Fruit fly (Drosophila melanogaster) whole organism, embryonic: Measurements from ENCODE around the gene Best3.
A peak's percentile ranks its signal among the peaks of the same experiment; 100 is the strongest.

ENCODE experiments used
- Atf3 ChIP-seq: fragments of 200-800 bp; sonication (Bioruptor generic); optimal IDR thresholded peaks from 3 replicates; lab custom pipeline; 2016; ENCODE audit warnings: missing biosample characterization, missing genetic modification characterization
- Bgb ChIP-seq: fragments of 200-800 bp; sonication (Bioruptor generic); IDR thresholded peaks from 2 replicates; pipeline ENCODE4 v1.3.6; 2022; ENCODE audit warnings: missing biosample characterization, missing genetic modification characterization; ENCODE audit not compliant: partially characterized antibody
- Blimp-1 ChIP-seq: fragments of 200-800 bp; sonication (Bioruptor generic); optimal IDR thresholded peaks from 3 replicates; lab custom pipeline; 2018; ENCODE audit warnings: missing biosample characterization, missing genetic modification characterization, mild to moderate bottlenecking, moderate library complexity, missing genetic modification reagents
- CG10543 ChIP-seq: fragments of 200-800 bp; sonication (Bioruptor generic); optimal IDR thresholded peaks from 3 replicates; lab custom pipeline; 2017; ENCODE audit warnings: missing biosample characterization, mild to moderate bottlenecking, missing genetic modification characterization, moderate library complexity
- CG10979 ChIP-seq: fragments of 200-800 bp; sonication (Bioruptor generic); optimal IDR thresholded peaks from 2 replicates; lab custom pipeline; 2018; ENCODE audit warnings: missing biosample characterization, mild to moderate bottlenecking, missing genetic modification characterization, moderate library complexity
- CG11085 ChIP-seq: fragments of 200-800 bp; sonication (Bioruptor generic); IDR thresholded peaks from 2 replicates; pipeline ENCODE4 v1.3.6; 2022; ENCODE audit warnings: missing biosample characterization, missing genetic modification characterization
- CG11456 ChIP-seq: fragments of 200-800 bp; sonication (Bioruptor generic); IDR thresholded peaks from 3 replicates; pipeline ENCODE4 v1.3.6; 2022; ENCODE audit warnings: missing biosample characterization, missing genetic modification characterization
- CG12299 ChIP-seq: fragments of 200-800 bp; sonication (Bioruptor generic); optimal IDR thresholded peaks from 2 replicates; lab custom pipeline; 2018; ENCODE audit warnings: missing biosample characterization, mild to moderate bottlenecking, missing genetic modification characterization
- CG12391 ChIP-seq: fragments of 200-800 bp; sonication (Bioruptor generic); optimal IDR thresholded peaks from 3 replicates; lab custom pipeline; 2018; ENCODE audit warnings: missing biosample characterization, mild to moderate bottlenecking, missing genetic modification characterization, moderate library complexity
- CG12769 ChIP-seq: fragments of 200-800 bp; sonication (Bioruptor generic); optimal IDR thresholded peaks from 2 replicates; lab custom pipeline; 2019; ENCODE audit warnings: missing biosample characterization, mild to moderate bottlenecking, missing genetic modification characterization, moderate library complexity
- CG13287 ChIP-seq: fragments of 200-800 bp; sonication (Bioruptor generic); IDR thresholded peaks from 2 replicates; pipeline ENCODE4 v1.3.6; 2022; ENCODE audit warnings: missing biosample characterization, missing genetic modification characterization; ENCODE audit not compliant: partially characterized antibody
- CG1602 ChIP-seq: fragments of 200-800 bp; sonication (Bioruptor generic); optimal IDR thresholded peaks from 3 replicates; lab custom pipeline; 2016; ENCODE audit warnings: missing biosample characterization, missing genetic modification characterization
- CG17328 ChIP-seq: fragments of 200-800 bp; sonication (Bioruptor generic); IDR thresholded peaks from 2 replicates; pipeline ENCODE4 v1.3.6; 2022; ENCODE audit warnings: missing biosample characterization, missing genetic modification characterization
- CG30403 ChIP-seq: fragments of 200-800 bp; sonication (Bioruptor generic); optimal IDR thresholded peaks from 3 replicates; lab custom pipeline; 2016; ENCODE audit warnings: missing biosample characterization, missing genetic modification characterization
- CG30431 ChIP-seq: fragments of 200-800 bp; sonication (Bioruptor generic); optimal IDR thresholded peaks from 2 replicates; lab custom pipeline; 2017; ENCODE audit warnings: missing biosample characterization, missing genetic modification characterization
- CG34376 ChIP-seq: fragments of 200-800 bp; sonication (Bioruptor generic); optimal IDR thresholded peaks from 2 replicates; lab custom pipeline; 2018; ENCODE audit warnings: missing biosample characterization, mild to moderate bottlenecking, missing genetic modification characterization
- CG4282 ChIP-seq: fragments of 200-800 bp; sonication (Bioruptor generic); optimal IDR thresholded peaks from 2 replicates; lab custom pipeline; 2016; ENCODE audit warnings: missing biosample characterization, missing genetic modification characterization
- CG4730 ChIP-seq: fragments of 200-800 bp; sonication (Bioruptor generic); IDR thresholded peaks from 2 replicates; pipeline ENCODE4 v1.3.6; 2022; ENCODE audit warnings: missing biosample characterization, missing genetic modification characterization
- CG6791 ChIP-seq: fragments of 200-800 bp; sonication (Bioruptor generic); IDR thresholded peaks from 3 replicates; pipeline ENCODE4 v1.3.6; 2022; ENCODE audit warnings: missing biosample characterization, missing genetic modification characterization; ENCODE audit not compliant: partially characterized antibody
- CG6813 ChIP-seq: fragments of 200-800 bp; sonication (Bioruptor generic); optimal IDR thresholded peaks from 2 replicates; lab custom pipeline; 2017; ENCODE audit warnings: missing biosample characterization, missing genetic modification characterization, mild to moderate bottlenecking, moderate library complexity, missing genetic modification reagents
- CG7928 ChIP-seq: fragments of 200-800 bp; sonication (Bioruptor generic); optimal IDR thresholded peaks from 2 replicates; lab custom pipeline; 2017; ENCODE audit warnings: missing biosample characterization, mild to moderate bottlenecking, missing genetic modification characterization
- CG9727 ChIP-seq: fragments of 200-800 bp; sonication (Bioruptor generic); optimal IDR thresholded peaks from 3 replicates; lab custom pipeline; 2017; ENCODE audit warnings: missing biosample characterization, mild to moderate bottlenecking, missing genetic modification characterization
- Camta ChIP-seq: fragments of 200-800 bp; sonication (Bioruptor generic); optimal IDR thresholded peaks from 2 replicates; lab custom pipeline; 2016; ENCODE audit warnings: missing biosample characterization, missing genetic modification characterization
- Dbx ChIP-seq: fragments of 200-800 bp; sonication (Bioruptor generic); IDR thresholded peaks from 3 replicates; pipeline ENCODE4 v1.3.6; 2022; ENCODE audit warnings: missing biosample characterization, missing genetic modification characterization
- Elba2 ChIP-seq: fragments of 200-800 bp; sonication (Bioruptor generic); optimal IDR thresholded peaks from 3 replicates; lab custom pipeline; 2016; ENCODE audit warnings: missing biosample characterization, missing genetic modification characterization
- Ets65A ChIP-seq: fragments of 200-800 bp; sonication (Bioruptor generic); peaks from one replicate; lab custom pipeline; 2016; ENCODE audit warnings: missing biosample characterization, missing genetic modification characterization
- Hey ChIP-seq: fragments of 200-800 bp; sonication (Bioruptor generic); optimal IDR thresholded peaks from 3 replicates; lab custom pipeline; 2018; ENCODE audit warnings: missing biosample characterization, mild to moderate bottlenecking, missing genetic modification characterization
- Lim3 ChIP-seq: fragments of 200-800 bp; sonication (Bioruptor generic); IDR thresholded peaks from 2 replicates; pipeline ENCODE4 v1.3.6; 2022; ENCODE audit warnings: missing biosample characterization, missing genetic modification characterization
- Med ChIP-seq: fragments of 200-800 bp; sonication (Bioruptor generic); peaks from one replicate; lab custom pipeline; 2016; ENCODE audit warnings: missing biosample characterization, missing genetic modification characterization, mild to moderate bottlenecking, inconsistent platforms, moderate library complexity
- chm ChIP-seq: fragments of 200-800 bp; sonication (Bioruptor generic); IDR thresholded peaks from 2 replicates; pipeline ENCODE4 v1.3.6; 2022; ENCODE audit warnings: missing biosample characterization, missing genetic modification characterization
- fd102C ChIP-seq: fragments of 200-800 bp; sonication (Bioruptor generic); optimal IDR thresholded peaks from 2 replicates; lab custom pipeline; 2018; ENCODE audit warnings: missing biosample characterization, mild to moderate bottlenecking, missing genetic modification characterization, moderate library complexity
- fd3F ChIP-seq: fragments of 200-800 bp; sonication (Bioruptor generic); optimal IDR thresholded peaks from 2 replicates; lab custom pipeline; 2018; ENCODE audit warnings: missing biosample characterization, mild to moderate bottlenecking, missing genetic modification characterization, moderate library complexity
- fd64A ChIP-seq: fragments of 200-800 bp; sonication (Bioruptor generic); optimal IDR thresholded peaks from 3 replicates; lab custom pipeline; 2018; ENCODE audit warnings: missing biosample characterization, mild to moderate bottlenecking, missing genetic modification characterization
- gce ChIP-seq: fragments of 200-800 bp; sonication (Bioruptor generic); IDR thresholded peaks from 3 replicates; pipeline ENCODE4 v1.3.6; 2022; ENCODE audit warnings: missing biosample characterization, missing genetic modification characterization
- gem ChIP-seq: fragments of 200-800 bp; sonication (Bioruptor generic); optimal IDR thresholded peaks from 2 replicates; lab custom pipeline; 2019; ENCODE audit warnings: missing biosample characterization, mild to moderate bottlenecking, missing genetic modification characterization, moderate library complexity
- jigr1 ChIP-seq: fragments of 200-800 bp; sonication (Bioruptor generic); IDR thresholded peaks from 3 replicates; pipeline ENCODE4 v1.3.6; 2022; ENCODE audit warnings: missing biosample characterization, missing genetic modification characterization
- org-1 ChIP-seq: fragments of 200-800 bp; sonication (Bioruptor generic); optimal IDR thresholded peaks from 2 replicates; lab custom pipeline; 2017; ENCODE audit warnings: missing biosample characterization, missing genetic modification characterization
- rib ChIP-seq: fragments of 200-800 bp; sonication (Bioruptor generic); IDR thresholded peaks from 2 replicates; pipeline ENCODE4 v1.3.6; 2022; ENCODE audit warnings: missing biosample characterization, missing genetic modification characterization
- sc ChIP-seq, 3 experiments: fragments of >200 bp in 2 of 3; fragments of 200-800 bp in 1 of 3; sonication (Bioruptor generic) in 1 of 3; optimal IDR thresholded peaks; 2 replicates in 2 of 3; 3 replicates in 1 of 3; lab custom pipeline; 2017; ENCODE audit warnings: mild to moderate bottlenecking in 1 of 3, missing biosample characterization in 1 of 3, missing genetic modification characterization in 1 of 3, missing genetic modification reagents in 1 of 3
- scrt ChIP-seq: fragments of 200-800 bp; sonication (Bioruptor generic); optimal IDR thresholded peaks from 2 replicates; lab custom pipeline; 2018; ENCODE audit warnings: missing biosample characterization, mild to moderate bottlenecking, missing genetic modification characterization, moderate library complexity
- sens ChIP-seq: fragments of 200-800 bp; sonication (Bioruptor generic); peaks from one replicate; lab custom pipeline; 2016; ENCODE audit warnings: missing biosample characterization, missing genetic modification characterization
- seq ChIP-seq: fragments of 200-800 bp; sonication (Bioruptor generic); IDR thresholded peaks from 2 replicates; pipeline ENCODE4 v1.3.6; 2022; ENCODE audit warnings: missing biosample characterization, missing genetic modification characterization
- so ChIP-seq: fragments of 200-800 bp; sonication (Bioruptor generic); IDR thresholded peaks from 3 replicates; pipeline ENCODE4 v1.3.6; 2022; ENCODE audit warnings: missing biosample characterization, missing genetic modification characterization
- stc ChIP-seq: fragments of 200-800 bp; sonication (Bioruptor generic); IDR thresholded peaks from 2 replicates; pipeline ENCODE4 v1.3.6; 2022; ENCODE audit warnings: missing biosample characterization, missing genetic modification characterization
- stwl ChIP-seq: fragments of 200-800 bp; sonication (Bioruptor generic); optimal IDR thresholded peaks from 3 replicates; lab custom pipeline; 2018; ENCODE audit warnings: missing biosample characterization, mild to moderate bottlenecking, missing genetic modification characterization, moderate library complexity
- z ChIP-seq: fragments of 200-800 bp; sonication (Bioruptor generic); IDR thresholded peaks from 3 replicates; pipeline ENCODE4 v1.3.6; 2022; ENCODE audit warnings: missing biosample characterization, missing genetic modification characterization

The Best3 gene

dm6 chr3L:15347695-15348465 lies 45.3 kb upstream of the Best3 start (continued):
- no peak for TF ChIP-seq Camta (GFP tag; lab: Kevin White, UChicago)
- no peak for TF ChIP-seq rib (GFP tag; lab: Robert Waterston, UW)
- no peak for TF ChIP-seq Lim3 (GFP tag; lab: Robert Waterston, UW)
- no peak for TF ChIP-seq gce (GFP tag; lab: Robert Waterston, UW)
- peak; percentile 50 for TF ChIP-seq CG30431
- TF ChIP-seq Atf3 (GFP tag; lab: Kevin White, UChicago), result no peak
- TF ChIP-seq Bgb (GFP tag; lab: Robert Waterston, UW), result no peak
- TF ChIP-seq CG12769 (tag; lab: Kevin White, UChicago), result no peak
- peak; percentile 54 for TF ChIP-seq CG1602 (GFP tag; lab: Kevin White, UChicago)
- TF ChIP-seq CG10543, result peak; percentile 19
- no peak for TF ChIP-seq CG7928 (GFP tag; lab: Kevin White, UChicago)
- no peak for TF ChIP-seq CG11456 (GFP tag; lab: Robert Waterston, UW)

dm6 chr3L:15344923-15345322 lies 42.3 kb upstream of the Best3 start:
- TF ChIP-seq Med (GFP tag; lab: Kevin White, UChicago) (peak; percentile 61), Hey (no peak), jigr1 (GFP tag; lab: Robert Waterston, UW) (no peak), sc (optimal IDR thresholded peaks at IDR 0.05; lab: Kevin White, UChicago) (no peak), sc (GFP tag; optimal IDR thresholded peaks at IDR 0.05; lab: Kevin White, UChicago) (no peak), stc (GFP tag; lab: Robert Waterston, UW) (no peak), scrt (GFP tag; lab: Kevin White, UChicago) (no peak), z (GFP tag; lab: Robert Waterston, UW) (no peak), CG34376 (GFP tag; lab: Kevin White, UChicago) (no peak), CG11085 (no peak), seq (GFP tag; lab: Robert Waterston, UW) (no peak), Ets65A (GFP tag; lab: Kevin White, UChicago) (peak; percentile 73)

- no peak for TF ChIP-seq CG4730 (GFP tag; lab: Robert Waterston, UW)
- TF ChIP-seq sens, result peak; percentile 77
- no peak for TF ChIP-seq gem (tag; lab: Kevin White, UChicago)
- TF ChIP-seq CG30403 (GFP tag; lab: Kevin White, UChicago), result no peak
- peak; percentile 26 for TF ChIP-seq CG10979 (tag; lab: Kevin White, UChicago)
- peak; percentile 19 for TF ChIP-seq stwl (tag; lab: Kevin White, UChicago)
- no peak for TF ChIP-seq CG13287 (GFP tag; lab: Robert Waterston, UW)
- no peak for TF ChIP-seq Blimp-1 (GFP tag; lab: Kevin White, UChicago)
- TF ChIP-seq Dbx, result no peak
- peak; percentile 54 for TF ChIP-seq fd102C (GFP tag; lab: Kevin White, UChicago)
- no peak for TF ChIP-seq CG12299 (tag; lab: Kevin White, UChicago)
- TF ChIP-seq fd3F (GFP tag; lab: Kevin White, UChicago), result no peak
- TF ChIP-seq Ets65A (GFP tag; lab: Kevin White, UChicago), result no peak
- TF ChIP-seq CG12391, result no peak
- no peak for TF ChIP-seq org-1
- TF ChIP-seq CG4282, result no peak
- no peak for TF ChIP-seq Elba2 (GFP tag; lab: Kevin White, UChicago)
- TF ChIP-seq chm, result peak; percentile 18; the same call in 1 of the 2 replicates
- TF ChIP-seq CG6791 (GFP tag; lab: Robert Waterston, UW), result peak; percentile 41; the same call in 2 of the 3 replicates
- peak; percentile 42; the same call in 1 of the 3 replicates for TF ChIP-seq so (GFP tag; lab: Robert Waterston, UW)
- peak; percentile 82 for TF ChIP-seq Med (GFP tag; lab: Kevin White, UChicago)
- TF ChIP-seq fd64A, result no peak
- TF ChIP-seq CG9727 (GFP tag; lab: Kevin White, UChicago), result peak; percentile 19
- TF ChIP-seq CG6813 (GFP tag; lab: Kevin White, UChicago), result no peak
- TF ChIP-seq CG17328, result peak; percentile 26; the same call in 1 of the 2 replicates
Observed at dm6 chr3L:15336277-15336821, 33.8 kb upstream of the Best3 start, which contains the start of gene Toll-6. Toll-6 (plus strand) TSS chr3L:15336692.
